Comparison of ENCODE assay signal across 1 fruit fly cellular context in genomic region chr3R:19113836-19114235, dm6.
TF ChIP-seq lines count a peak whose summit lies in the region.

No protein-coding gene starts in this region.

TF ChIP-seq in whole organism, embryonic, 481 proteins besides CTCF, POLR2A, EP300 and RAD21 (continued from another document):
- TF ChIP-seq CG8924 (tag; optimal IDR thresholded peaks at IDR 0.05; lab: Kevin White, UChicago) (no peak), CG12236 (GFP tag; optimal IDR thresholded peaks at IDR 0.05; lab: Kevin White, UChicago) (no peak), schlank (tag; optimal IDR thresholded peaks at IDR 0.05; lab: Kevin White, UChicago) (no peak), pita (GFP tag; optimal IDR thresholded peaks at IDR 0.05; lab: Kevin White, UChicago) (no peak), Scr (GFP tag; IDR thresholded peaks at IDR 0.05; lab: Robert Waterston, UW; ENCODE audit: partially characterized antibody) (0 out of 2 replicates have a peak, but pooled peaks have one; percentile 35), Sox102F (GFP tag; optimal IDR thresholded peaks at IDR 0.05; lab: Kevin White, UChicago) (peak; percentile 74), pho (GFP tag; optimal IDR thresholded peaks at IDR 0.05; lab: Kevin White, UChicago) (no peak), Doc3 (GFP tag; IDR thresholded peaks at IDR 0.05; lab: Robert Waterston, UW; ENCODE audit: partially characterized antibody) (no peak), prd (optimal IDR thresholded peaks at IDR 0.05; lab: Kevin White, UChicago) (no peak), prd (GFP tag; IDR thresholded peaks at IDR 0.05; lab: Robert Waterston, UW) (peak; percentile 56; the same call in 2 of the 3 replicates), CG11398 (GFP tag; optimal IDR thresholded peaks at IDR 0.05; lab: Kevin White, UChicago) (no peak), Abd-B (GFP tag; optimal IDR thresholded peaks at IDR 0.05; lab: Kevin White, UChicago) (peak; percentile 41), CG9817 (tag; optimal IDR thresholded peaks at IDR 0.05; lab: Kevin White, UChicago) (no peak), seq (GFP tag; IDR thresholded peaks at IDR 0.05; lab: Robert Waterston, UW) (no peak), CG6254 (GFP tag; optimal IDR thresholded peaks at IDR 0.05; lab: Kevin White, UChicago) (peak; percentile 18), Ptx1 (GFP tag; IDR thresholded peaks at IDR 0.05; lab: Robert Waterston, UW) (peak; percentile 32; the same call in 1 of the 2 replicates), gcm (GFP tag; optimal IDR thresholded peaks at IDR 0.05; lab: Kevin White, UChicago) (no peak), gem (tag; optimal IDR thresholded peaks at IDR 0.05; lab: Kevin White, UChicago) (peak; percentile 62), Bgb (GFP tag; IDR thresholded peaks at IDR 0.05; lab: Robert Waterston, UW; ENCODE audit: partially characterized antibody) (peak; percentile 31; the same call in 1 of the 2 replicates), sob (GFP tag; IDR thresholded peaks at IDR 0.05; lab: Robert Waterston, UW) (no peak), Deaf1 (tag; optimal IDR thresholded peaks at IDR 0.05; lab: Kevin White, UChicago) (no peak), BtbVII (GFP tag; optimal IDR thresholded peaks at IDR 0.05; lab: Kevin White, UChicago) (no peak), Atf3 (GFP tag; optimal IDR thresholded peaks at IDR 0.05; lab: Kevin White, UChicago) (no peak), CG7928 (GFP tag; optimal IDR thresholded peaks at IDR 0.05; lab: Kevin White, UChicago) (no peak), chinmo (GFP tag; IDR thresholded peaks at IDR 0.05; lab: Robert Waterston, UW; ENCODE audit: partially characterized antibody) (no peak), CG10979 (tag; optimal IDR thresholded peaks at IDR 0.05; lab: Kevin White, UChicago) (peak; percentile 53), ap (GFP tag; IDR thresholded peaks at IDR 0.05; lab: Robert Waterston, UW) (no peak), CG9727 (GFP tag; optimal IDR thresholded peaks at IDR 0.05; lab: Kevin White, UChicago) (peak; percentile 6), CG1603 (tag; optimal IDR thresholded peaks at IDR 0.05; lab: Kevin White, UChicago) (peak; percentile 76), CG7839 (tag; optimal IDR thresholded peaks at IDR 0.05; lab: Kevin White, UChicago) (peak; percentile 54), zfh2 (GFP tag; optimal IDR thresholded peaks at IDR 0.05; lab: Kevin White, UChicago) (no peak), Hr51 (GFP tag; optimal IDR thresholded peaks at IDR 0.05; lab: Kevin White, UChicago) (peak in 1 of 2 experiments; percentile 36), CG30431 (GFP tag; optimal IDR thresholded peaks at IDR 0.05; lab: Kevin White, UChicago) (peak; percentile 39), Spps (tag; optimal IDR thresholded peaks at IDR 0.05; lab: Kevin White, UChicago) (no peak), maf-S (GFP tag; optimal IDR thresholded peaks at IDR 0.05; lab: Kevin White, UChicago) (no peak), Fer2 (tag; optimal IDR thresholded peaks at IDR 0.05; lab: Kevin White, UChicago) (no peak), Nf-YB (GFP tag; optimal IDR thresholded peaks at IDR 0.05; lab: Kevin White, UChicago) (no peak), CG1024 (GFP tag; IDR thresholded peaks at IDR 0.05; lab: Robert Waterston, UW) (no peak), CG18262 (tag; optimal IDR thresholded peaks at IDR 0.05; lab: Kevin White, UChicago) (peak; percentile 50), ttk (GFP tag; IDR thresholded peaks at IDR 0.05; lab: Robert Waterston, UW) (0 out of 2 replicates have a peak, but pooled peaks have one; percentile 8), Elba2 (GFP tag; optimal IDR thresholded peaks at IDR 0.05; lab: Kevin White, UChicago) (no peak)
